Fruit fly (Drosophila melanogaster) whole organism, embryonic: ENCODE measurements around the gene Dlip1.
A peak's percentile ranks its signal among the peaks of the same experiment; 100 is the strongest.

Experiments used
- ATbp ChIP-seq: fragments of 200-800 bp; sonication (Bioruptor generic); optimal IDR thresholded peaks from 2 replicates; lab custom pipeline; 2017; ENCODE audit warnings: missing biosample characterization, mild to moderate bottlenecking, missing genetic modification characterization, missing genetic modification reagents
- Blimp-1 ChIP-seq: fragments of 200-800 bp; sonication (Bioruptor generic); optimal IDR thresholded peaks from 3 replicates; lab custom pipeline; 2018; ENCODE audit warnings: missing biosample characterization, missing genetic modification characterization, mild to moderate bottlenecking, moderate library complexity, missing genetic modification reagents
- CG10462 ChIP-seq: fragments of 200-800 bp; sonication (Bioruptor generic); optimal IDR thresholded peaks from 2 replicates; lab custom pipeline; 2016; ENCODE audit warnings: missing biosample characterization, missing genetic modification characterization
- CG11093 ChIP-seq: fragments of 200-800 bp; sonication (Bioruptor generic); IDR thresholded peaks from 3 replicates; pipeline ENCODE4 v1.3.6; 2022; ENCODE audit warnings: missing biosample characterization, missing genetic modification characterization
- CG12659 ChIP-seq: fragments of 200-800 bp; sonication (Bioruptor generic); optimal IDR thresholded peaks from 3 replicates; lab custom pipeline; 2017; ENCODE audit warnings: mild to moderate bottlenecking, missing biosample characterization, missing genetic modification reagents, missing genetic modification characterization
- CG13287 ChIP-seq: fragments of 200-800 bp; sonication (Bioruptor generic); IDR thresholded peaks from 2 replicates; pipeline ENCODE4 v1.3.6; 2022; ENCODE audit warnings: missing biosample characterization, missing genetic modification characterization; ENCODE audit not compliant: partially characterized antibody
- CG14050 ChIP-seq: fragments of 200-800 bp; sonication (Bioruptor generic); IDR thresholded peaks from 3 replicates; pipeline ENCODE4 v1.3.6; 2022; ENCODE audit warnings: missing biosample characterization, missing genetic modification characterization
- CG14667 ChIP-seq: fragments of 200-800 bp; sonication (Bioruptor generic); IDR thresholded peaks from 2 replicates; pipeline ENCODE4 v1.3.6; 2022; ENCODE audit warnings: missing biosample characterization, missing genetic modification characterization
- CG15514 ChIP-seq: fragments of 200-800 bp; sonication (Bioruptor generic); optimal IDR thresholded peaks from 3 replicates; lab custom pipeline; 2017; ENCODE audit warnings: missing biosample characterization, missing genetic modification characterization, mild to moderate bottlenecking, moderate library complexity, missing genetic modification reagents
- CG1602 ChIP-seq: fragments of 200-800 bp; sonication (Bioruptor generic); optimal IDR thresholded peaks from 3 replicates; lab custom pipeline; 2016; ENCODE audit warnings: missing biosample characterization, missing genetic modification characterization
- CG17829 ChIP-seq: fragments of 200-800 bp; optimal IDR thresholded peaks from 2 replicates; lab custom pipeline; 2019; ENCODE audit warnings: missing biosample characterization, mild to moderate bottlenecking, missing genetic modification characterization, moderate library complexity
- CG2116 ChIP-seq: fragments of 200-800 bp; sonication (Bioruptor generic); optimal IDR thresholded peaks from 3 replicates; lab custom pipeline; 2018; ENCODE audit warnings: missing biosample characterization, mild to moderate bottlenecking, missing genetic modification characterization
- CG2712 ChIP-seq: fragments of 200-800 bp; optimal IDR thresholded peaks from 3 replicates; lab custom pipeline; 2019; ENCODE audit warnings: missing biosample characterization, mild to moderate bottlenecking, missing genetic modification characterization, moderate library complexity
- CG30020 ChIP-seq: fragments of 200-800 bp; optimal IDR thresholded peaks from 2 replicates; lab custom pipeline; 2019; ENCODE audit warnings: missing biosample characterization, mild to moderate bottlenecking, missing genetic modification characterization, moderate library complexity
- CG3163 ChIP-seq: fragments of 200-800 bp; sonication (Bioruptor generic); optimal IDR thresholded peaks from 3 replicates; lab custom pipeline; 2016; ENCODE audit warnings: missing biosample characterization, missing genetic modification characterization
- CG6175 ChIP-seq: fragments of 200-800 bp; sonication (Bioruptor generic); IDR thresholded peaks from 3 replicates; pipeline ENCODE4 v1.3.6; 2022; ENCODE audit warnings: missing biosample characterization, missing genetic modification characterization
- CG6654 ChIP-seq: fragments of 200-800 bp; sonication (Bioruptor generic); optimal IDR thresholded peaks from 2 replicates; lab custom pipeline; 2017; ENCODE audit warnings: missing biosample characterization, mild to moderate bottlenecking, missing genetic modification characterization
- CG6683 ChIP-seq: fragments of 200-800 bp; sonication (Bioruptor generic); optimal IDR thresholded peaks from 2 replicates; lab custom pipeline; 2017; ENCODE audit warnings: missing biosample characterization, mild to moderate bottlenecking, missing genetic modification characterization, missing genetic modification reagents
- CG7928 ChIP-seq: fragments of 200-800 bp; sonication (Bioruptor generic); optimal IDR thresholded peaks from 2 replicates; lab custom pipeline; 2017; ENCODE audit warnings: missing biosample characterization, mild to moderate bottlenecking, missing genetic modification characterization
- CG7987 ChIP-seq: fragments of 200-800 bp; sonication (Bioruptor generic); optimal IDR thresholded peaks from 2 replicates; lab custom pipeline; 2018; ENCODE audit warnings: missing biosample characterization, mild to moderate bottlenecking, missing genetic modification characterization, moderate library complexity
- CG9797 ChIP-seq: fragments of 200-800 bp; sonication (Bioruptor generic); optimal IDR thresholded peaks from 3 replicates; lab custom pipeline; 2018; ENCODE audit warnings: missing biosample characterization, mild to moderate bottlenecking, missing genetic modification characterization
- CHES-1-like ChIP-seq: fragments of 200-800 bp; sonication (Bioruptor generic); optimal IDR thresholded peaks from 2 replicates; lab custom pipeline; 2016; ENCODE audit warnings: missing biosample characterization, missing genetic modification characterization
- CTCF ChIP-seq: fragments of 200-800 bp; sonication (Bioruptor generic); optimal IDR thresholded peaks from 2 replicates; lab custom pipeline; 2017; ENCODE audit warnings: missing biosample characterization, mild to moderate bottlenecking, missing genetic modification characterization, moderate library complexity
- D ChIP-seq, 2 experiments: fragments of 200-800 bp in 1 of 2; fragments of >200 bp in 1 of 2; sonication (Bioruptor generic) in 1 of 2; optimal IDR thresholded peaks; 2 replicates in 1 of 2; 3 replicates in 1 of 2; lab custom pipeline; 2017; ENCODE audit warnings: mild to moderate bottlenecking in 1 of 2, missing biosample characterization in 1 of 2, missing genetic modification characterization in 1 of 2, missing genetic modification reagents in 1 of 2
- Dp ChIP-seq: fragments of 200-800 bp; sonication (Bioruptor generic); optimal IDR thresholded peaks from 2 replicates; lab custom pipeline; 2018; ENCODE audit warnings: missing biosample characterization, mild to moderate bottlenecking, missing genetic modification characterization, moderate library complexity
- E2f2 ChIP-seq: fragments of 200-800 bp; sonication (Bioruptor generic); IDR thresholded peaks from 2 replicates; pipeline ENCODE4 v1.3.6; 2022; ENCODE audit warnings: missing biosample characterization, missing genetic modification characterization
- Ets97D ChIP-seq: fragments of 200-800 bp; sonication (Bioruptor generic); optimal IDR thresholded peaks from 3 replicates; lab custom pipeline; 2016; ENCODE audit warnings: missing biosample characterization, missing genetic modification characterization
- HmgZ ChIP-seq: fragments of 200-800 bp; sonication (Bioruptor generic); optimal IDR thresholded peaks from 2 replicates; lab custom pipeline; 2018; ENCODE audit warnings: missing biosample characterization, mild to moderate bottlenecking, missing genetic modification characterization
- Hr78 ChIP-seq, 2 experiments: fragments of 200-800 bp in 1 of 2; fragments of >200 bp in 1 of 2; sonication (Bioruptor generic) in 1 of 2; optimal IDR thresholded peaks; 2 replicates each; lab custom pipeline; 2017 to 2019; ENCODE audit warnings: missing biosample characterization in 2 of 2, missing genetic modification characterization in 2 of 2, mild to moderate bottlenecking in 1 of 2, moderate library complexity in 1 of 2
- Sry-δ ChIP-seq: fragments of 200-800 bp; sonication (Bioruptor generic); optimal IDR thresholded peaks from 2 replicates; lab custom pipeline; 2016; ENCODE audit warnings: missing biosample characterization, missing genetic modification characterization
- Stat92E ChIP-seq, 3 experiments: fragments of >200 bp in 2 of 3; fragments of 200-800 bp in 1 of 3; sonication (Bioruptor generic) in 1 of 3; optimal IDR thresholded peaks; 2 replicates each; lab custom pipeline; 2017 to 2019; ENCODE audit warnings: missing biosample characterization in 3 of 3, missing genetic modification characterization in 3 of 3, mild to moderate bottlenecking in 1 of 3, moderate library complexity in 1 of 3
- YL-1 ChIP-seq: fragments of 200-800 bp; sonication (Bioruptor generic); optimal IDR thresholded peaks from 3 replicates; lab custom pipeline; 2017; ENCODE audit warnings: missing biosample characterization, mild to moderate bottlenecking, missing genetic modification characterization
- abd-A ChIP-seq: fragments of 200-800 bp; sonication (Bioruptor generic); optimal IDR thresholded peaks from 3 replicates; lab custom pipeline; 2019; ENCODE audit warnings: missing biosample characterization, mild to moderate bottlenecking, missing genetic modification characterization, moderate library complexity
- ap ChIP-seq: fragments of 200-800 bp; sonication (Bioruptor generic); IDR thresholded peaks from 2 replicates; pipeline ENCODE4 v1.3.6; 2022; ENCODE audit warnings: missing biosample characterization, missing genetic modification characterization
- bowl ChIP-seq: fragments of 200-800 bp; sonication (Bioruptor generic); IDR thresholded peaks from 2 replicates; pipeline ENCODE4 v1.3.6; 2022; ENCODE audit warnings: missing biosample characterization, missing genetic modification characterization
- danr ChIP-seq: fragments of 200-800 bp; sonication (Bioruptor generic); IDR thresholded peaks from 2 replicates; pipeline ENCODE4 v1.3.6; 2022; ENCODE audit warnings: missing biosample characterization, missing genetic modification characterization
- dati ChIP-seq: fragments of 200-800 bp; sonication (Bioruptor generic); IDR thresholded peaks from 2 replicates; pipeline ENCODE4 v1.3.6; 2022; ENCODE audit warnings: missing biosample characterization, missing genetic modification characterization
- ewg ChIP-seq: fragments of 200-800 bp; sonication (Bioruptor generic); optimal IDR thresholded peaks from 3 replicates; lab custom pipeline; 2017; ENCODE audit warnings: mild to moderate bottlenecking, missing biosample characterization, missing genetic modification reagents, missing genetic modification characterization
- gcm ChIP-seq: fragments of 200-800 bp; sonication (Bioruptor generic); optimal IDR thresholded peaks from 2 replicates; lab custom pipeline; 2019; ENCODE audit warnings: missing biosample characterization, mild to moderate bottlenecking, missing genetic modification characterization, moderate library complexity
- grau ChIP-seq: fragments of 200-800 bp; optimal IDR thresholded peaks from 3 replicates; lab custom pipeline; 2019; ENCODE audit warnings: missing biosample characterization, mild to moderate bottlenecking, missing genetic modification characterization, moderate library complexity
- inv ChIP-seq: fragments of 200-800 bp; sonication (Bioruptor generic); IDR thresholded peaks from 2 replicates; pipeline ENCODE4 v1.3.6; 2022; ENCODE audit warnings: missing biosample characterization, missing genetic modification characterization; ENCODE audit not compliant: partially characterized antibody
- kni ChIP-seq: fragments of 200-800 bp; sonication (Bioruptor generic); optimal IDR thresholded peaks from 3 replicates; lab custom pipeline; 2017; ENCODE audit warnings: mild to moderate bottlenecking, missing biosample characterization, missing genetic modification reagents, missing genetic modification characterization
- nau ChIP-seq: fragments of 200-800 bp; sonication (Bioruptor generic); optimal IDR thresholded peaks from 3 replicates; lab custom pipeline; 2017; ENCODE audit warnings: missing biosample characterization, mild to moderate bottlenecking, missing genetic modification characterization, missing genetic modification reagents
- nmo ChIP-seq: fragments of 200-800 bp; sonication (Bioruptor generic); optimal IDR thresholded peaks from 2 replicates; lab custom pipeline; 2018; ENCODE audit warnings: missing biosample characterization, mild to moderate bottlenecking, missing genetic modification characterization, moderate library complexity
- org-1 ChIP-seq: fragments of 200-800 bp; sonication (Bioruptor generic); optimal IDR thresholded peaks from 2 replicates; lab custom pipeline; 2017; ENCODE audit warnings: missing biosample characterization, missing genetic modification characterization
- pb ChIP-seq: fragments of 200-800 bp; sonication (Bioruptor generic); optimal IDR thresholded peaks from 3 replicates; lab custom pipeline; 2016; ENCODE audit warnings: missing biosample characterization, missing genetic modification characterization
- sens ChIP-seq: fragments of 200-800 bp; sonication (Bioruptor generic); peaks from one replicate; lab custom pipeline; 2016; ENCODE audit warnings: missing biosample characterization, missing genetic modification characterization
- stwl ChIP-seq: fragments of 200-800 bp; sonication (Bioruptor generic); optimal IDR thresholded peaks from 3 replicates; lab custom pipeline; 2018; ENCODE audit warnings: missing biosample characterization, mild to moderate bottlenecking, missing genetic modification characterization, moderate library complexity
- tna ChIP-seq: fragments of 200-800 bp; sonication (Bioruptor generic); IDR thresholded peaks from 2 replicates; pipeline ENCODE4 v1.3.6; 2022; ENCODE audit warnings: missing biosample characterization, missing genetic modification characterization; ENCODE audit not compliant: partially characterized antibody

The Dlip1 gene

DNA sequence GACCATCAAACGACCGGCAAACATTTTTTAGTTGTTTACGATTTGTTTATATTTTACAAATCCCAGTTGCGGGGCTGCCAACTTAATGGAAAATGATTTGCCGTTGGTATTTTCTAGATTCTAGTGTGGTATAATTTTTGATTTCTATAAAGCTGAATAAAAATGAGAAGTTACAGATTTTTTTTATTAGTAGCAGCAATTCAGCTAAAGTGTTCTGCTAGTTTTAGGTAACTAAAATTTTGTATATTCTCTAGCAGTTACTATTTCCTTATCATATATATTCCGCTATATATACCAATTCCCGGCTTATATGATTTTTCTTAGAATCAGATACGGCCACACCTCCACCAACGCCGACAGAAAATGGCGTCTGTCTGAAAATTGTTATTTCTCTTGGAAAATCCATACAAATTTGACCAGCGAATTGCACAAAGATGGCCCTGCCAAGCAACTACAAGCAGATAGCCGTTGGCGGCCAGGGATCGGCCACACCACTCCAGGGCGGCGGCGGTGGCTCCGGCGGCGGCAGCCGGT lies 9.4 kb upstream of the Dlip1 start, which contains the start of the genes fh and Bap111 (continued):
- TF ChIP-seq ap (GFP tag; lab: Robert Waterston, UW) (no peak), Ets97D (GFP tag; lab: Kevin White, UChicago) (peak; percentile 36), CG1602 (GFP tag; lab: Kevin White, UChicago) (no peak), stwl (tag; lab: Kevin White, UChicago) (peak; percentile 27), kni (GFP tag; lab: Kevin White, UChicago) (no peak), CG12659 (peak; percentile 64), CG3163 (GFP tag; lab: Kevin White, UChicago) (no peak), CTCF (GFP tag; lab: Kevin White, UChicago) (peak; percentile 17), YL-1 (GFP tag; lab: Kevin White, UChicago) (peak; percentile 72), CG11093 (GFP tag; lab: Robert Waterston, UW) (no peak), CHES-1-like (GFP tag; lab: Kevin White, UChicago) (peak; percentile 50), CG17829 (tag; lab: Kevin White, UChicago) (peak; percentile 19), nmo (GFP tag; lab: Kevin White, UChicago) (peak; percentile 38), inv (GFP tag; lab: Robert Waterston, UW) (no peak), org-1 (no peak), CG9797 (GFP tag; lab: Kevin White, UChicago) (peak; percentile 78), Blimp-1 (no peak), CG2116 (peak; percentile 22), danr (GFP tag; lab: Robert Waterston, UW) (no peak), CG15514 (GFP tag; lab: Kevin White, UChicago) (peak; percentile 12), CG10462 (GFP tag; lab: Kevin White, UChicago) (no peak), ewg (no peak), CG30020 (tag; lab: Kevin White, UChicago) (peak; percentile 35), Sry-δ (GFP tag; lab: Kevin White, UChicago) (peak; percentile 23), grau (tag; lab: Kevin White, UChicago) (peak; percentile 19), HmgZ (tag; lab: Kevin White, UChicago) (peak; percentile 18), sens (GFP tag; lab: Kevin White, UChicago) (peak; percentile 90), Dp (peak; percentile 22), CG2712 (tag; lab: Kevin White, UChicago) (peak; percentile 42), E2f2 (GFP tag; lab: Robert Waterston, UW) (peak; percentile 21; the same call in 1 of the 2 replicates), Stat92E (GFP tag; optimal IDR thresholded peaks at IDR 0.05; lab: Kevin White, UChicago) (peak in 1 of 3 experiments; percentile 48)
- TF ChIP-seq, all 482 proteins: peak for 39

DNA sequence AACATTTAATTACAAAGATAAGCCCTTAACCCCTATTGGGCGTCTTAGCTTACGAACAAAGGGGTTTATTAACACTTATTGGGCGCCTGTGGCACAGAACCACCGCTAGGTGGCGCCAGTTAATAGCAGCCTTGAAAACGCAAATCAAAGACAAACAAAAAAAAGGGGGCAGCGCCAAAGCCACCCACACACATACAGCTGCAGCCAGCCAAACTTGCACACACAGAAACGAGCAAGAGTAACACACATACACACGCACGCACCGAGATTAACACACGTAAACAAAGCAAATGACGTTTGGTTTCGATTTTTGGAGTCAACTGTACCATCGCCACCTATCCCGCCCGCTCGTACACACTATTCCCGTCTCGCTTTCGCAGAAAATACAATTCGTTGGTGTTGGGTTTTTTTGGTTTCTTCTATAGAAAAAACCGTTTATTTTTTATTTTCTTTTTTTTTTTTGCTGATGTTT lies 6.3 kb upstream of the Dlip1 start:
- TF ChIP-seq Hr78 (GFP tag; optimal IDR thresholded peaks at IDR 0.05; lab: Kevin White, UChicago): no peak
- no peak for TF ChIP-seq CG6683 (GFP tag; lab: Kevin White, UChicago)
- TF ChIP-seq nau (GFP tag; lab: Kevin White, UChicago): no peak
- TF ChIP-seq CG13287: peak; percentile 13; the same call in 1 of the 2 replicates
- no peak for TF ChIP-seq pb (GFP tag; lab: Kevin White, UChicago)
- TF ChIP-seq abd-A (tag; lab: Kevin White, UChicago): no peak
- TF ChIP-seq CG6654 (GFP tag; lab: Kevin White, UChicago): no peak
- peak; percentile 84 for TF ChIP-seq ATbp (GFP tag; lab: Kevin White, UChicago)
- TF ChIP-seq dati (GFP tag; lab: Robert Waterston, UW): no peak
- TF ChIP-seq CG14050 (GFP tag; lab: Robert Waterston, UW): no peak
- no peak for TF ChIP-seq bowl (GFP tag; lab: Robert Waterston, UW)
- peak; percentile 18; the same call in 1 of the 2 replicates for TF ChIP-seq tna (GFP tag; lab: Robert Waterston, UW)
- peak; percentile 39 for TF ChIP-seq gcm
- TF ChIP-seq CG7928 (GFP tag; lab: Kevin White, UChicago): no peak
- peak in 1 of 3 experiments; percentile 17 for TF ChIP-seq Stat92E (GFP tag; optimal IDR thresholded peaks at IDR 0.05; lab: Kevin White, UChicago)
- 0 out of 3 replicates have a peak, but pooled peaks have one; percentile 38 for TF ChIP-seq CG6175 (GFP tag; lab: Robert Waterston, UW)
- TF ChIP-seq D (optimal IDR thresholded peaks at IDR 0.05; lab: Kevin White, UChicago): no peak
- TF ChIP-seq D (GFP tag; optimal IDR thresholded peaks at IDR 0.05; lab: Kevin White, UChicago): no peak
- no peak for TF ChIP-seq CG7987 (GFP tag; lab: Kevin White, UChicago)
- no peak for TF ChIP-seq CG14667 (GFP tag; lab: Robert Waterston, UW)
